Comparison of ENCODE assay signal across 4 fruit fly cellular contexts in genomic region chr3R:13088395-13088794, dm6.
TF ChIP-seq lines count a peak whose summit lies in the region.

Gene timeout, plus strand, starts transcription at chr3R:13088651.

- peak; percentile 64 for TF ChIP-seq CTCF in whole organism, embryonic (GFP tag; optimal IDR thresholded peaks at IDR 0.05; lab: Kevin White, UChicago)

TF ChIP-seq in whole organism, adult, 20 proteins besides CTCF, POLR2A, EP300 and RAD21:
- no peak for TF ChIP-seq ovo (GFP tag; optimal IDR thresholded peaks at IDR 0.05; lab: Kevin White, UChicago)
- TF ChIP-seq bab1 (GFP tag; optimal IDR thresholded peaks at IDR 0.05; lab: Kevin White, UChicago), result peak; percentile 87

TF ChIP-seq in whole organism, embryonic, 481 proteins besides CTCF, POLR2A, EP300 and RAD21 (continues in another document):
- TF ChIP-seq Sry-δ (GFP tag; optimal IDR thresholded peaks at IDR 0.05; lab: Kevin White, UChicago) (peak; percentile 76), CG13123 (GFP tag; optimal IDR thresholded peaks at IDR 0.05; lab: Kevin White, UChicago) (no peak), wor (GFP tag; IDR thresholded peaks at IDR 0.05; lab: Robert Waterston, UW) (no peak), crol (GFP tag; IDR thresholded peaks at IDR 0.05; lab: Robert Waterston, UW) (no peak), Xrp1 (GFP tag; IDR thresholded peaks at IDR 0.05; lab: Robert Waterston, UW) (no peak), vvl (GFP tag; IDR thresholded peaks at IDR 0.05; lab: Robert Waterston, UW) (peak; percentile 88), NFAT (GFP tag; IDR thresholded peaks at IDR 0.05; lab: Robert Waterston, UW) (no peak), CG11560 (tag; IDR thresholded peaks at IDR 0.05; lab: Robert Waterston, UW) (no peak), stc (GFP tag; IDR thresholded peaks at IDR 0.05; lab: Robert Waterston, UW) (no peak), sr (GFP tag; IDR thresholded peaks at IDR 0.05; lab: Robert Waterston, UW) (no peak), CG4328 (GFP tag; optimal IDR thresholded peaks at IDR 0.05; lab: Kevin White, UChicago) (no peak), zfh1 (GFP tag; IDR thresholded peaks at IDR 0.05; lab: Robert Waterston, UW) (no peak), CG17829 (tag; optimal IDR thresholded peaks at IDR 0.05; lab: Kevin White, UChicago) (peak; percentile 23), knrl (GFP tag; IDR thresholded peaks at IDR 0.05; lab: Robert Waterston, UW; ENCODE audit: partially characterized antibody) (peak; percentile 74; the same call in 2 of the 3 replicates), inv (GFP tag; IDR thresholded peaks at IDR 0.05; lab: Robert Waterston, UW; ENCODE audit: partially characterized antibody) (peak; percentile 53), CG8924 (tag; optimal IDR thresholded peaks at IDR 0.05; lab: Kevin White, UChicago) (no peak), CG7987 (GFP tag; optimal IDR thresholded peaks at IDR 0.05; lab: Kevin White, UChicago) (no peak), insv (GFP tag; optimal IDR thresholded peaks at IDR 0.05; lab: Kevin White, UChicago) (peak in 1 of 2 experiments; percentile 88), Ssrp (tag; optimal IDR thresholded peaks at IDR 0.05; lab: Kevin White, UChicago) (no peak), zen2 (GFP tag; IDR thresholded peaks at IDR 0.05; lab: Robert Waterston, UW; ENCODE audit: partially characterized antibody) (peak; percentile 36; the same call in 1 of the 3 replicates), yki (optimal IDR thresholded peaks at IDR 0.05; lab: Kevin White, UChicago) (no peak), bigmax (GFP tag; optimal IDR thresholded peaks at IDR 0.05; lab: Kevin White, UChicago) (no peak), az2 (GFP tag; optimal IDR thresholded peaks at IDR 0.05; lab: Kevin White, UChicago) (no peak), CG18619 (GFP tag; optimal IDR thresholded peaks at IDR 0.05; lab: Kevin White, UChicago) (no peak), dysf (GFP tag; IDR thresholded peaks at IDR 0.05; lab: Robert Waterston, UW) (no peak), CG6813 (GFP tag; optimal IDR thresholded peaks at IDR 0.05; lab: Kevin White, UChicago) (no peak), PHDP (tag; optimal IDR thresholded peaks at IDR 0.05; lab: Kevin White, UChicago) (no peak), CG2129 (GFP tag; IDR thresholded peaks at IDR 0.05; lab: Robert Waterston, UW; ENCODE audit: partially characterized antibody) (no peak), CG13624 (GFP tag; optimal IDR thresholded peaks at IDR 0.05; lab: Kevin White, UChicago) (no peak)

TF ChIP-seq in whole organism, prepupa, 60 proteins besides CTCF, POLR2A, EP300 and RAD21:
- TF ChIP-seq fkh (GFP tag; optimal IDR thresholded peaks at IDR 0.05; lab: Kevin White, UChicago) (peak; percentile 44), dsx (GFP tag; optimal IDR thresholded peaks at IDR 0.05; lab: Kevin White, UChicago; ENCODE audit: poor library complexity, severe bottlenecking) (peak; percentile 11), Eip78C (GFP tag; lab: Kevin White, UChicago) (peak; percentile 56), CG1621 (tag; optimal IDR thresholded peaks at IDR 0.05; lab: Kevin White, UChicago) (peak; percentile 30), topi (GFP tag; optimal IDR thresholded peaks at IDR 0.05; lab: Kevin White, UChicago) (no peak)

TF ChIP-seq in whole organism, pupa, 21 proteins besides CTCF, POLR2A, EP300 and RAD21:
- TF ChIP-seq D1 (tag; optimal IDR thresholded peaks at IDR 0.05; lab: Kevin White, UChicago), result peak; percentile 13
- TF ChIP-seq CG8301 (tag; optimal IDR thresholded peaks at IDR 0.05; lab: Kevin White, UChicago), result no peak
